Worm (Caenorhabditis elegans): ENCODE data around the gene F18A11.2.
"Not testable (repeated sequence)": the region's sequence is repeated elsewhere in the genome, so short reads cannot be mapped to it uniquely, and the experiment has no call there.

The F18A11.2 gene

DNA sequence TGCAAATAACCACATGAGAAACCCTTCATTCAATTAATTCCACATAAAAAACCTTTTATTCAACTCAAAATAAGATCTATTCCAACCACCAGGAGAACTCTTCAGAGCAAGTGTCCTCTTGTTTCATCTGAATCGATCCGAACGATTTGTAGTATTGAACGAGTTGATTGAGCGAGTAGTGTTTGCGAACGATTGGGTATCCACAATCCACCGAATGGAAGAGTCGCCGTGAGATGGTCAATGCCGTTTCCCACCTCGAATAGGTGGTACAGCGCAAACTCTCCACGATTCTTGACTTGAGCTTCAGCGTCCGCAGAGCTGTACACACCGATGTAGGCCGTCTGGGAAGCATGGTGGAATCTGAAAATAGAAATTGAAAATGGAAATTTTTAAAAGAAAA, 50.9 kb downstream of the F18A11.2 start, which contains the start of gene Y81G3A.6:
Gene Y81G3A.6, minus strand, starts transcription at position 101 of the 400 bp plus-strand sequence.
- TF ChIP-seq duxl-1 (tag; optimal IDR thresholded peaks at IDR 0.05; ENCODE audit: poor library complexity); lin-39 (tag; optimal IDR thresholded peaks at IDR 0.05); mes-2 (tag; optimal IDR thresholded peaks at IDR 0.05; ENCODE audit: poor library complexity, severe bottlenecking): not testable (repeated sequence)

DNA sequence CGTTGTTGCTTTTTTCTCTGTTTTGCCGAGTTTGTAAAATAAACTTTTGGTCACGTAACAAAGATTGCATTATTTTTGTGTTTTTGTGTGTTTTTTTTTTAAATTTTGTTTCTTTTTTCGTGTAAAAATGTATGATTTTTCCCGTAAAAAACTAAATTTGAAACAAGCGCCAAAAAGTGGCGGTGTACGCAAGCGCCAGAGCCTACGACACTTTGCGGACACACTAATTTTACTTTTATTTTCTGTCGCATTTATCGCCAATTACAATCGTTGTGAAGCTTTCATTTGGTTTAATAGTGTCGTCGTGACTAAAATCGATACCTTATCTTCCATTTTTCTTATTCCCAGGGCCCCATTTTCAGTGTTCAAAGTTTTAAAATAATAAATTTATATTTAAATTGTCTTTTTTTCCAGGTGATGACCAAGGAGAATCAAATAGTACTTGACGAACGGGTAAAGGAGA, 52.3 kb downstream of the F18A11.2 start, which contains the start of the genes Y81G3A.1 and gcn-2:
Gene Y81G3A.1, minus strand, starts transcription at position 175 of the 463 bp plus-strand sequence.
Gene gcn-2, plus strand, starts transcription at position 413 of the 463 bp plus-strand sequence.
- TF ChIP-seq dpl-1 (GFP tag; optimal IDR thresholded peaks at IDR 0.05): peak; percentile 96
- TF ChIP-seq lin-38 (GFP tag; IDR thresholded peaks at IDR 0.05): peak; percentile 58
- TF ChIP-seq mes-2 (tag; optimal IDR thresholded peaks at IDR 0.05; ENCODE audit: poor library complexity, severe bottlenecking): peak; percentile 82
- no peak for TF ChIP-seq pha-4 (GFP tag; IDR thresholded peaks at IDR 0.05)
- no peak for TF ChIP-seq pha-4 (tag; optimal IDR thresholded peaks at IDR 0.05)
- peak; percentile 2 for TF ChIP-seq nhr-6 (tag; optimal IDR thresholded peaks at IDR 0.05)
- no peak for TF ChIP-seq F37D6.2 (tag; optimal IDR thresholded peaks at IDR 0.05)

DNA sequence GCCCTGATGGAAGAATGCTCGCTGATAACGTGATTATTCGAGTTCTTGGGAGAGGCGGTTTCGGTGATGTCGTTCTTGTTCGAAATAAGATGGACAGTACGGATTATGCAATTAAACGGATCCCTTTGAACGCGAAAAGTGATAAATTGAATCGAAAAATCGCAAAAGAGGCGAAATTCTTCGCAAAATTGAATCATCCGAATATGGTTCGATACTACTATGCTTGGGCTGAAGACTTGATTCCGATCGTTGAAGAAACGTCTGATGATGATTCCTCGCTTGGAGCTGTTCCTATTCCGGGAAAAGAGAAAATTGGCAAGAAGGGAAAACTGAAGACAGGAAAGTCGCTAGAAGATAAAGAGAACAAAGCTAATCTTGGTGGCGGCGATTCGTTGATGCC, 54.5 kb downstream of the F18A11.2 start:
- TF ChIP-seq unc-62 (GFP tag; optimal IDR thresholded peaks at IDR 0.05 in 1 of 2) (peak in 1 of 2 experiments; percentile 80), unc-62 (tag; optimal IDR thresholded peaks at IDR 0.05) (no peak), aha-1 (tag) (peak; percentile 92), ces-1 (GFP tag; optimal IDR thresholded peaks at IDR 0.05) (no peak), Y48G9A.11 (GFP tag; IDR thresholded peaks at IDR 0.05) (no peak)

Measured in whole organism, L4 larva.